Fruit fly (Drosophila melanogaster): ENCODE measurements around the gene VhaAC39-2.

The VhaAC39-2 gene

dm6 chr3R:23141678-23142338, 17.3 kb downstream of the VhaAC39-2 start, which contains the start of gene hh:
Gene hh (minus strand): TSS chr3R:23141906.
- TF ChIP-seq ovo (GFP tag; optimal IDR thresholded peaks at IDR 0.05) (no peak), Mnt (GFP tag; optimal IDR thresholded peaks at IDR 0.05) (no peak), cic (GFP tag; optimal IDR thresholded peaks at IDR 0.05) (no peak), cnc (optimal IDR thresholded peaks at IDR 0.05) (no peak), CG7101 (tag; optimal IDR thresholded peaks at IDR 0.05) (no peak), kay (GFP tag; ENCODE audit: borderline replicate concordance) (no peak), Crg-1 (GFP tag; optimal IDR thresholded peaks at IDR 0.05) (no peak)

dm6 chr3R:23141113-23141512, 18.0 kb downstream of the VhaAC39-2 start:
- TF ChIP-seq cnc (optimal IDR thresholded peaks at IDR 0.05): no peak
- no peak for TF ChIP-seq Hr96 (GFP tag; optimal IDR thresholded peaks at IDR 0.05)
- no peak for TF ChIP-seq cic (GFP tag; optimal IDR thresholded peaks at IDR 0.05)
- no peak for TF ChIP-seq CG5204 (GFP tag; optimal IDR thresholded peaks at IDR 0.05)
- no peak for TF ChIP-seq pad (GFP tag; optimal IDR thresholded peaks at IDR 0.05)
- TF ChIP-seq bab1 (GFP tag; optimal IDR thresholded peaks at IDR 0.05): no peak
- TF ChIP-seq CG11617 (GFP tag; optimal IDR thresholded peaks at IDR 0.05): no peak
- TF ChIP-seq tj (GFP tag; optimal IDR thresholded peaks at IDR 0.05): no peak
- TF ChIP-seq CG12768 (GFP tag; optimal IDR thresholded peaks at IDR 0.05): no peak
- no peak for TF ChIP-seq CG33017 (tag; optimal IDR thresholded peaks at IDR 0.05)
- TF ChIP-seq CG7045 (GFP tag; optimal IDR thresholded peaks at IDR 0.05): no peak
- TF ChIP-seq CG7101 (tag; optimal IDR thresholded peaks at IDR 0.05): no peak
- TF ChIP-seq toe (GFP tag; optimal IDR thresholded peaks at IDR 0.05): no peak
- TF ChIP-seq CG14711 (tag; optimal IDR thresholded peaks at IDR 0.05): no peak
- no peak for TF ChIP-seq CG1620 (GFP tag; optimal IDR thresholded peaks at IDR 0.05)
- TF ChIP-seq Clk (GFP tag; optimal IDR thresholded peaks at IDR 0.05): no peak

dm6 chr3R:23140280-23140679, 18.8 kb downstream of the VhaAC39-2 start:
- peak; percentile 11 to 52 for TF ChIP-seq cnc (optimal IDR thresholded peaks at IDR 0.05)
- TF ChIP-seq ovo (GFP tag; optimal IDR thresholded peaks at IDR 0.05): no peak

dm6 chr3R:23139634-23140010, 19.5 kb downstream of the VhaAC39-2 start:
- peak; percentile 41 for TF ChIP-seq CG12768 (GFP tag; optimal IDR thresholded peaks at IDR 0.05)
- TF ChIP-seq CG5204 (GFP tag; optimal IDR thresholded peaks at IDR 0.05): no peak
- no peak for TF ChIP-seq CG33017 (tag; optimal IDR thresholded peaks at IDR 0.05)
- TF ChIP-seq bab1 (GFP tag; optimal IDR thresholded peaks at IDR 0.05): no peak
- peak; percentile 28 for TF ChIP-seq Mnt (GFP tag; optimal IDR thresholded peaks at IDR 0.05)
- no peak for TF ChIP-seq ovo (GFP tag; optimal IDR thresholded peaks at IDR 0.05)
- TF ChIP-seq kay (GFP tag; ENCODE audit: borderline replicate concordance): no peak
- TF ChIP-seq toe (GFP tag; optimal IDR thresholded peaks at IDR 0.05): peak; percentile 14
- TF ChIP-seq pad (GFP tag; optimal IDR thresholded peaks at IDR 0.05): peak; percentile 5
- TF ChIP-seq CG14711 (tag; optimal IDR thresholded peaks at IDR 0.05): no peak
- no peak for TF ChIP-seq cnc (optimal IDR thresholded peaks at IDR 0.05)
- TF ChIP-seq CG11617 (GFP tag; optimal IDR thresholded peaks at IDR 0.05): peak; percentile 53
- peak; percentile 37 for TF ChIP-seq CG7045 (GFP tag; optimal IDR thresholded peaks at IDR 0.05)
- no peak for TF ChIP-seq Crg-1 (GFP tag; optimal IDR thresholded peaks at IDR 0.05)
- no peak for TF ChIP-seq tj (GFP tag; optimal IDR thresholded peaks at IDR 0.05)
- peak; percentile 11 for TF ChIP-seq CG7101 (tag; optimal IDR thresholded peaks at IDR 0.05)
- no peak for TF ChIP-seq cic (GFP tag; optimal IDR thresholded peaks at IDR 0.05)
- TF ChIP-seq Clk (GFP tag; optimal IDR thresholded peaks at IDR 0.05): peak; percentile 15
- peak; percentile 1 for TF ChIP-seq Hr96 (GFP tag; optimal IDR thresholded peaks at IDR 0.05)
- TF ChIP-seq CG1620 (GFP tag; optimal IDR thresholded peaks at IDR 0.05): no peak

dm6 chr3R:23138992-23139633, 20.0 kb downstream of the VhaAC39-2 start:
- TF ChIP-seq CG12768 (GFP tag; optimal IDR thresholded peaks at IDR 0.05) (peak; percentile 69), CG1620 (GFP tag; optimal IDR thresholded peaks at IDR 0.05) (no peak), cic (GFP tag; optimal IDR thresholded peaks at IDR 0.05) (peak; percentile 71)

dm6 chr3R:23138439-23138838, 20.7 kb downstream of the VhaAC39-2 start:
- TF ChIP-seq bab1 (GFP tag; optimal IDR thresholded peaks at IDR 0.05) (no peak), toe (GFP tag; optimal IDR thresholded peaks at IDR 0.05) (no peak), pad (GFP tag; optimal IDR thresholded peaks at IDR 0.05) (no peak)

dm6 chr3R:23134690-23135089, 24.4 kb downstream of the VhaAC39-2 start:
- no peak for TF ChIP-seq tj (GFP tag; optimal IDR thresholded peaks at IDR 0.05)
- TF ChIP-seq CG11617 (GFP tag; optimal IDR thresholded peaks at IDR 0.05): no peak
- no peak for TF ChIP-seq cnc (optimal IDR thresholded peaks at IDR 0.05)
- TF ChIP-seq CG1620 (GFP tag; optimal IDR thresholded peaks at IDR 0.05): no peak

Data from whole organism, adult.